Fruit fly (Drosophila melanogaster) whole organism, prepupa: ENCODE results near the gene Rrp40.

Experiments used
- CG10631 ChIP-seq: fragments of 200-800 bp; sonication (Bioruptor generic); optimal IDR thresholded peaks from 2 replicates; lab custom pipeline; 2016; ENCODE audit warnings: missing biosample characterization, missing genetic modification characterization
- CG11294 ChIP-seq: fragments of 200-800 bp; sonication (Bioruptor generic); IDR thresholded peaks from 2 replicates; pipeline ENCODE4 v1.3.6; 2022; ENCODE audit warnings: missing biosample characterization, missing genetic modification characterization
- CG11762 ChIP-seq: fragments of 200-800 bp; sonication (Bioruptor generic); optimal IDR thresholded peaks from 3 replicates; lab custom pipeline; 2016; ENCODE audit warnings: missing biosample characterization, missing genetic modification characterization; ENCODE audit not compliant: insufficient read depth
- CG15336 ChIP-seq: fragments of 200-800 bp; sonication (Bioruptor generic); IDR thresholded peaks from 2 replicates; pipeline ENCODE4 v1.3.6; 2022; ENCODE audit warnings: missing biosample characterization, missing genetic modification characterization
- CG16779 ChIP-seq: fragments of 200-800 bp; sonication (Bioruptor generic); optimal IDR thresholded peaks from 3 replicates; lab custom pipeline; 2017; ENCODE audit warnings: missing biosample characterization, mild to moderate bottlenecking, missing genetic modification characterization
- CG3032 ChIP-seq: fragments of 200-800 bp; optimal IDR thresholded peaks from 2 replicates; lab custom pipeline; 2019; ENCODE audit warnings: missing biosample characterization, mild to moderate bottlenecking, missing genetic modification characterization, moderate library complexity
- CG32006 ChIP-seq: fragments of 200-800 bp; sonication (Bioruptor generic); optimal IDR thresholded peaks from 3 replicates; lab custom pipeline; 2017; ENCODE audit warnings: missing biosample characterization, mild to moderate bottlenecking, missing genetic modification characterization
- CG3919 ChIP-seq: fragments of 200-800 bp; sonication (Bioruptor generic); optimal IDR thresholded peaks from 3 replicates; lab custom pipeline; 2016; ENCODE audit warnings: missing biosample characterization, missing genetic modification characterization
- CG6163 ChIP-seq: fragments of 200-800 bp; sonication (Bioruptor generic); IDR thresholded peaks from 3 replicates; pipeline ENCODE4 v1.3.6; 2022; ENCODE audit warnings: missing biosample characterization, missing genetic modification characterization
- CG6276 ChIP-seq: fragments of 200-800 bp; sonication (Bioruptor generic); optimal IDR thresholded peaks from 2 replicates; lab custom pipeline; 2017; ENCODE audit warnings: missing biosample characterization, mild to moderate bottlenecking, missing genetic modification characterization
- CG6792 ChIP-seq: fragments of 200-800 bp; sonication (Bioruptor generic); optimal IDR thresholded peaks from 3 replicates; lab custom pipeline; 2016; ENCODE audit warnings: missing biosample characterization, missing genetic modification characterization
- CG6808 ChIP-seq: fragments of 200-800 bp; sonication (Bioruptor generic); optimal IDR thresholded peaks from 3 replicates; lab custom pipeline; 2017; ENCODE audit warnings: missing biosample characterization, missing genetic modification characterization, mild to moderate bottlenecking, moderate library complexity, missing genetic modification reagents
- CG6854 ChIP-seq: fragments of 200-800 bp; sonication (Bioruptor generic); optimal IDR thresholded peaks from 2 replicates; lab custom pipeline; 2017; ENCODE audit warnings: missing biosample characterization, mild to moderate bottlenecking, missing genetic modification characterization
- CG8319 ChIP-seq: fragments of 200-800 bp; sonication (Bioruptor generic); optimal IDR thresholded peaks from 3 replicates; lab custom pipeline; 2016; ENCODE audit warnings: missing biosample characterization, missing genetic modification characterization
- CG8632 ChIP-seq: fragments of 200-800 bp; sonication (Bioruptor generic); optimal IDR thresholded peaks from 3 replicates; lab custom pipeline; 2016; ENCODE audit warnings: missing biosample characterization, missing genetic modification characterization
- CG9139 ChIP-seq: fragments of 200-800 bp; sonication (Bioruptor generic); optimal IDR thresholded peaks from 3 replicates; lab custom pipeline; 2017; ENCODE audit warnings: missing biosample characterization, mild to moderate bottlenecking, missing genetic modification characterization
- Eip75B ChIP-seq: fragments of 200-800 bp; sonication (Bioruptor generic); optimal IDR thresholded peaks from 3 replicates; lab custom pipeline; 2016; ENCODE audit warnings: missing biosample characterization, missing genetic modification characterization
- Eip78C ChIP-seq: fragments of 200-800 bp; sonication (Bioruptor generic); peaks from one replicate; lab custom pipeline; 2016; ENCODE audit warnings: missing biosample characterization, missing genetic modification characterization
- Eip93F ChIP-seq: fragments of 200-800 bp; sonication (Bioruptor generic); optimal IDR thresholded peaks from 2 replicates; lab custom pipeline; 2016; ENCODE audit warnings: missing biosample characterization, mild to moderate bottlenecking, missing genetic modification characterization
- Gug ChIP-seq: fragments of 200-800 bp; sonication (Bioruptor generic); IDR thresholded peaks from 2 replicates; pipeline ENCODE4 v1.3.6; 2022; ENCODE audit warnings: missing biosample characterization, missing genetic modification characterization
- Hr4 ChIP-seq: fragments of 200-800 bp; sonication (Bioruptor generic); optimal IDR thresholded peaks from 3 replicates; lab custom pipeline; 2016; ENCODE audit warnings: missing biosample characterization, missing genetic modification characterization
- Met ChIP-seq: fragments of 200-800 bp; sonication (Bioruptor generic); optimal IDR thresholded peaks from 3 replicates; lab custom pipeline; 2016; ENCODE audit warnings: missing biosample characterization, missing genetic modification characterization
- Sox102F ChIP-seq: fragments of 200-800 bp; sonication (Bioruptor generic); optimal IDR thresholded peaks from 2 replicates; lab custom pipeline; 2016; ENCODE audit warnings: missing biosample characterization, mild to moderate bottlenecking, missing genetic modification characterization
- Sox14 ChIP-seq: fragments of 200-800 bp; sonication (Bioruptor generic); optimal IDR thresholded peaks from 3 replicates; lab custom pipeline; 2016; ENCODE audit warnings: missing biosample characterization, missing genetic modification characterization
- Sox15 ChIP-seq: fragments of 200-800 bp; sonication (Bioruptor generic); optimal IDR thresholded peaks from 3 replicates; lab custom pipeline; 2016; ENCODE audit warnings: missing biosample characterization, missing genetic modification characterization
- acj6 ChIP-seq: fragments of 200-800 bp; sonication (Bioruptor generic); optimal IDR thresholded peaks from 3 replicates; lab custom pipeline; 2016; ENCODE audit warnings: missing biosample characterization, missing genetic modification characterization
- cyc ChIP-seq: fragments of 200-800 bp; sonication (Bioruptor generic); optimal IDR thresholded peaks from 3 replicates; lab custom pipeline; 2016; ENCODE audit warnings: missing biosample characterization, missing genetic modification characterization
- dac ChIP-seq: fragments of 200-800 bp; sonication (Bioruptor generic); optimal IDR thresholded peaks from 2 replicates; lab custom pipeline; 2017; ENCODE audit warnings: missing biosample characterization, mild to moderate bottlenecking, missing genetic modification characterization
- dsx ChIP-seq: fragments of 200-800 bp; optimal IDR thresholded peaks from 3 replicates; lab custom pipeline; 2019; ENCODE audit warnings: missing biosample characterization, mild to moderate bottlenecking, missing genetic modification characterization, moderate library complexity; ENCODE audit not compliant: poor library complexity, severe bottlenecking
- eg ChIP-seq: fragments of 200-800 bp; sonication (Bioruptor generic); IDR thresholded peaks from 3 replicates; pipeline ENCODE4 v1.3.6; 2022; ENCODE audit warnings: missing biosample characterization, missing genetic modification characterization
- esn ChIP-seq: fragments of 200-800 bp; sonication (Bioruptor generic); optimal IDR thresholded peaks from 2 replicates; lab custom pipeline; 2016; ENCODE audit warnings: missing biosample characterization, mild to moderate bottlenecking, missing genetic modification characterization, moderate library complexity
- fd85E ChIP-seq: fragments of 200-800 bp; sonication (Bioruptor generic); optimal IDR thresholded peaks from 3 replicates; lab custom pipeline; 2016; ENCODE audit warnings: missing biosample characterization, missing genetic modification characterization
- fkh ChIP-seq: fragments of 200-800 bp; sonication (Bioruptor generic); optimal IDR thresholded peaks from 3 replicates; lab custom pipeline; 2017; ENCODE audit warnings: missing biosample characterization, mild to moderate bottlenecking, missing genetic modification characterization, moderate library complexity
- lz ChIP-seq: fragments of 200-800 bp; sonication (Bioruptor generic); optimal IDR thresholded peaks from 3 replicates; lab custom pipeline; 2016; ENCODE audit warnings: missing biosample characterization, missing genetic modification characterization
- net ChIP-seq: fragments of 200-800 bp; sonication (Bioruptor generic); optimal IDR thresholded peaks from 3 replicates; lab custom pipeline; 2016; ENCODE audit warnings: missing biosample characterization, missing genetic modification characterization
- pdm3 ChIP-seq: fragments of 200-800 bp; sonication (Bioruptor generic); optimal IDR thresholded peaks from 3 replicates; lab custom pipeline; 2016; ENCODE audit warnings: missing biosample characterization, missing genetic modification characterization
- spab ChIP-seq: fragments of 200-800 bp; sonication (Bioruptor generic); optimal IDR thresholded peaks from 2 replicates; lab custom pipeline; 2017; ENCODE audit warnings: missing biosample characterization, mild to moderate bottlenecking, missing genetic modification characterization, missing genetic modification reagents
- svp ChIP-seq: fragments of 200-800 bp; sonication (Bioruptor generic); peaks from one replicate; lab custom pipeline; 2016; ENCODE audit warnings: missing biosample characterization, missing genetic modification characterization
- topi ChIP-seq: fragments of 200-800 bp; sonication (Bioruptor generic); optimal IDR thresholded peaks from 3 replicates; lab custom pipeline; 2016; ENCODE audit warnings: missing biosample characterization, missing genetic modification characterization
- vri ChIP-seq: fragments of 200-800 bp; sonication (Bioruptor generic); optimal IDR thresholded peaks from 3 replicates; lab custom pipeline; 2016; ENCODE audit warnings: missing biosample characterization, mild to moderate bottlenecking, missing genetic modification characterization

The Rrp40 gene

DNA sequence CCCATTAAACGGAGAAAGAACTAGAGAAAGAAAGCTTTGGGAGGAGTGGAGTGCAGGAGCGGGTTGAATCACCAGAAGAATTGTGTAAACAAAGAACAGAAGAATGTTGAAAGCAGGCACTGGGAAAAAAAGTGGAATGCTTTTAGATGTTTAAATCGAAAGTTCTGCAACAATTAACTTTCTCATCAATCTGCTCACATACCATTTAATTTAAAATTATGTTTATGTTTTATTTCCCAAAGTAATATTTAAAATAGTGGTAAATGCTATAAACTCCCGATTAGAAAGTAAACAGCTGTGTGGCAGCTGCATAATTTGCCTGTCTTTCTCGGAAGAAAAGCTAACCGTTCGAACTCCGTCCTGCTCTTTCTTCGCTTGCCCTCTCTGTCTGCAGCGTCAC is 9.5 kb downstream of the Rrp40 start (continued):
- peak; percentile 16 for TF ChIP-seq esn (GFP tag; lab: Kevin White, UChicago)
- TF ChIP-seq dac (GFP tag; lab: Kevin White, UChicago): no peak
- 0 out of 2 replicates have a peak, but pooled peaks have one; percentile 43 for TF ChIP-seq CG15336 (GFP tag; lab: Robert Waterston, UW)
- peak; percentile 27 for TF ChIP-seq Sox14 (GFP tag; lab: Kevin White, UChicago)
- TF ChIP-seq CG10631: no peak
- peak; percentile 25 for TF ChIP-seq net
- TF ChIP-seq CG9139 (GFP tag; lab: Kevin White, UChicago): no peak
- TF ChIP-seq svp (GFP tag; lab: Kevin White, UChicago): no peak
- TF ChIP-seq dsx (GFP tag; lab: Kevin White, UChicago): no peak
- TF ChIP-seq cyc (GFP tag; lab: Kevin White, UChicago): no peak
- TF ChIP-seq CG6854 (GFP tag; lab: Kevin White, UChicago): no peak
- TF ChIP-seq CG16779 (tag; lab: Kevin White, UChicago): no peak
- no peak for TF ChIP-seq lz
- peak; percentile 40; the same call in 1 of the 3 replicates for TF ChIP-seq CG6163 (GFP tag; lab: Robert Waterston, UW)
- TF ChIP-seq CG3919 (GFP tag; lab: Kevin White, UChicago): peak; percentile 24
- TF ChIP-seq CG6808 (GFP tag; lab: Kevin White, UChicago): no peak
- TF ChIP-seq fkh (GFP tag; lab: Kevin White, UChicago): no peak
- no peak for TF ChIP-seq Sox15 (GFP tag; lab: Kevin White, UChicago)
- TF ChIP-seq CG11762 (GFP tag; lab: Kevin White, UChicago): no peak
- TF ChIP-seq Eip93F (GFP tag; lab: Kevin White, UChicago): no peak
- TF ChIP-seq, all 60 proteins: peak for 22

dm6 chr2L:1740095-1740494 is 11.6 kb downstream of the Rrp40 start:
- TF ChIP-seq Hr4 (GFP tag; lab: Kevin White, UChicago) (no peak), Eip78C (GFP tag; lab: Kevin White, UChicago) (peak; percentile 46), CG8319 (no peak), CG32006 (GFP tag; lab: Kevin White, UChicago) (no peak), esn (GFP tag; lab: Kevin White, UChicago) (no peak), dsx (GFP tag; lab: Kevin White, UChicago) (no peak), fkh (GFP tag; lab: Kevin White, UChicago) (peak; percentile 3), Eip75B (GFP tag; lab: Kevin White, UChicago) (no peak)

DNA sequence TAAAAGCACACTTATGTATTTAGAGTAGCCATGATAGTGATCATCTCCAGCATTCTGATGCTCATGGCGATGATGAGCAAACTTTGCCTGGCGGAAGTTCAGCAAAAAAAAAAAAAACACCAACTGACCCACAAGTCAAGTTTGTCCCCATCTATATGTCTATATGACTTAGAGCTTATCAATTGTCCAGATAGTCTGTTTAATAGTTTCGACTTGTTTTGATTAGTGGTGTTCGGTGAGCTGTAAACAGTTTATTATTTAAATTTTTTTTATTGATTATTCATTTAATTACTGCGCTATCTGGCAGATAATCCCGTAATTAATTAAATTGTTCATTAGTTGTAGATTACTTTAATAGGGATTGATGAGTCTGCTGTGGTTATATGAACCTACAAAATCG is 15.3 kb downstream of the Rrp40 start:
- TF ChIP-seq svp (GFP tag; lab: Kevin White, UChicago): no peak
- TF ChIP-seq CG6276 (GFP tag; lab: Kevin White, UChicago): no peak
- no peak for TF ChIP-seq acj6
- TF ChIP-seq CG3032 (tag; lab: Kevin White, UChicago): no peak
- TF ChIP-seq Met: no peak
- TF ChIP-seq CG3919 (GFP tag; lab: Kevin White, UChicago): no peak

DNA sequence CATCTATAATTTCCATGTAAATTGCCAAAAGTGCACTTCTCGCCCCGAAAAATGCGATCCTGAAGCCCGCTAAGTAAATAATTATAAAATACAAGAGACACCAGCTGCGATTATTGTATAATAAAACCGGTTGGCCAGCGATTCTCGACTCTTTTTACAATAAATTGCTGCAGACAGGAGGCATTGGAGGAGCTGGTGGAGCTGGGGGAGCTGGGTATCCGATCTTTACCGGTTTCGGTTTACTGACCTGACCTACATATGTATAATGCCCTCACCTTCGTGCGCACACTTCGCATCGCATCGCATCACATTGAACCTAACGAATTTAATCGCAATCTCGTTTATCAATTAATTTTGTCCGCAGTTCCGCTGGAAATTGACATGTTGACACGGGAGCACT is 19.9 kb downstream of the Rrp40 start:
- TF ChIP-seq Eip93F (GFP tag; lab: Kevin White, UChicago): no peak
- no peak for TF ChIP-seq cyc (GFP tag; lab: Kevin White, UChicago)
- TF ChIP-seq Gug (GFP tag; lab: Robert Waterston, UW): no peak
- TF ChIP-seq CG8319: no peak
- no peak for TF ChIP-seq fd85E (GFP tag; lab: Kevin White, UChicago)
- TF ChIP-seq pdm3: no peak
- TF ChIP-seq topi: no peak
- no peak for TF ChIP-seq lz
- no peak for TF ChIP-seq CG6808 (GFP tag; lab: Kevin White, UChicago)
- no peak for TF ChIP-seq CG6792 (GFP tag; lab: Kevin White, UChicago)
- TF ChIP-seq eg (GFP tag; lab: Robert Waterston, UW): no peak
- peak; percentile 38 for TF ChIP-seq Eip75B (GFP tag; lab: Kevin White, UChicago)
- TF ChIP-seq CG15336 (GFP tag; lab: Robert Waterston, UW): no peak
- TF ChIP-seq vri (GFP tag; lab: Kevin White, UChicago): peak; percentile 90
- TF ChIP-seq Eip78C (GFP tag; lab: Kevin White, UChicago): peak; percentile 65
- TF ChIP-seq CG8632 (GFP tag; lab: Kevin White, UChicago): no peak
- TF ChIP-seq spab: no peak
- no peak for TF ChIP-seq net
- no peak for TF ChIP-seq CG11294 (GFP tag; lab: Robert Waterston, UW)
- no peak for TF ChIP-seq CG3919 (GFP tag; lab: Kevin White, UChicago)
- TF ChIP-seq Sox102F (GFP tag; lab: Kevin White, UChicago): peak; percentile 9
- peak; percentile 69 for TF ChIP-seq svp (GFP tag; lab: Kevin White, UChicago)
